Fruit fly (Drosophila melanogaster) whole organism, embryonic: ENCODE measurements around the gene CG14803.
A peak's percentile ranks its signal among the peaks of the same experiment; 100 is the strongest.

Experiments
- Aef1 ChIP-seq: fragments of 200-800 bp; sonication (Bioruptor generic); IDR thresholded peaks from 3 replicates; pipeline ENCODE4 v1.3.6; 2022; ENCODE audit warnings: missing biosample characterization, missing genetic modification characterization
- Atf-2 ChIP-seq: fragments of 200-800 bp; sonication (Bioruptor generic); optimal IDR thresholded peaks from 2 replicates; lab custom pipeline; 2016; ENCODE audit warnings: missing biosample characterization, missing genetic modification characterization
- BtbVII ChIP-seq: fragments of 200-800 bp; sonication (Bioruptor generic); optimal IDR thresholded peaks from 3 replicates; lab custom pipeline; 2017; ENCODE audit warnings: missing biosample characterization, mild to moderate bottlenecking, missing genetic modification characterization
- CG10267 ChIP-seq: fragments of 200-800 bp; sonication (Bioruptor generic); optimal IDR thresholded peaks from 2 replicates; lab custom pipeline; 2018; ENCODE audit warnings: missing biosample characterization, mild to moderate bottlenecking, missing genetic modification characterization, moderate library complexity
- CG12744 ChIP-seq: fragments of 200-800 bp; sonication (Bioruptor generic); optimal IDR thresholded peaks from 2 replicates; lab custom pipeline; 2016; ENCODE audit warnings: missing biosample characterization, missing genetic modification characterization
- CG13287 ChIP-seq: fragments of 200-800 bp; sonication (Bioruptor generic); IDR thresholded peaks from 2 replicates; pipeline ENCODE4 v1.3.6; 2022; ENCODE audit warnings: missing biosample characterization, missing genetic modification characterization; ENCODE audit not compliant: partially characterized antibody
- CG13775 ChIP-seq: fragments of 200-800 bp; sonication (Bioruptor generic); optimal IDR thresholded peaks from 3 replicates; lab custom pipeline; 2017; ENCODE audit warnings: missing biosample characterization, mild to moderate bottlenecking, missing genetic modification characterization
- CG15269 ChIP-seq: fragments of 200-800 bp; sonication (Bioruptor generic); optimal IDR thresholded peaks from 2 replicates; lab custom pipeline; 2018; ENCODE audit warnings: missing biosample characterization, mild to moderate bottlenecking, missing genetic modification characterization, moderate library complexity
- CG17912 ChIP-seq: fragments of 200-800 bp; sonication (Bioruptor generic); optimal IDR thresholded peaks from 2 replicates; lab custom pipeline; 2018; ENCODE audit warnings: missing biosample characterization, mild to moderate bottlenecking, missing genetic modification characterization
- CG18262 ChIP-seq: fragments of 200-800 bp; optimal IDR thresholded peaks from 3 replicates; lab custom pipeline; 2019; ENCODE audit warnings: missing biosample characterization, mild to moderate bottlenecking, missing genetic modification characterization, moderate library complexity
- CG18619 ChIP-seq: fragments of 200-800 bp; sonication (Bioruptor generic); optimal IDR thresholded peaks from 3 replicates; lab custom pipeline; 2017; ENCODE audit warnings: missing biosample characterization, mild to moderate bottlenecking, missing genetic modification characterization
- CG30431 ChIP-seq: fragments of 200-800 bp; sonication (Bioruptor generic); optimal IDR thresholded peaks from 2 replicates; lab custom pipeline; 2017; ENCODE audit warnings: missing biosample characterization, missing genetic modification characterization
- CG4328 ChIP-seq: fragments of 200-800 bp; sonication (Bioruptor generic); optimal IDR thresholded peaks from 3 replicates; lab custom pipeline; 2017; ENCODE audit warnings: missing biosample characterization, missing genetic modification reagents, missing genetic modification characterization
- CG5180 ChIP-seq: fragments of 200-800 bp; sonication (Bioruptor generic); optimal IDR thresholded peaks from 3 replicates; lab custom pipeline; 2017; ENCODE audit warnings: missing biosample characterization, missing genetic modification characterization, mild to moderate bottlenecking, moderate library complexity, missing genetic modification reagents
- CG6175 ChIP-seq: fragments of 200-800 bp; sonication (Bioruptor generic); IDR thresholded peaks from 3 replicates; pipeline ENCODE4 v1.3.6; 2022; ENCODE audit warnings: missing biosample characterization, missing genetic modification characterization
- CoRest ChIP-seq: fragments of 200-800 bp; sonication (Bioruptor generic); optimal IDR thresholded peaks from 3 replicates; lab custom pipeline; 2018; ENCODE audit warnings: missing biosample characterization, mild to moderate bottlenecking, missing genetic modification characterization, moderate library complexity
- Dfd ChIP-seq, 2 experiments: fragments of >200 bp; optimal IDR thresholded peaks; 2 replicates each; lab custom pipeline; 2017; ENCODE audit warnings: missing biosample characterization in 2 of 2, missing genetic modification characterization in 2 of 2
- E2f1 ChIP-seq: fragments of 200-800 bp; sonication (Bioruptor generic); IDR thresholded peaks from 2 replicates; pipeline ENCODE4 v1.3.6; 2022; ENCODE audit warnings: missing biosample characterization, missing genetic modification characterization
- Ets97D ChIP-seq: fragments of 200-800 bp; sonication (Bioruptor generic); optimal IDR thresholded peaks from 3 replicates; lab custom pipeline; 2016; ENCODE audit warnings: missing biosample characterization, missing genetic modification characterization
- HLH4C ChIP-seq: fragments of 200-800 bp; sonication (Bioruptor generic); IDR thresholded peaks from 3 replicates; pipeline ENCODE4 v1.3.6; 2022; ENCODE audit warnings: missing biosample characterization, missing genetic modification characterization; ENCODE audit not compliant: partially characterized antibody
- HLH54F ChIP-seq: fragments of 200-800 bp; sonication (Bioruptor generic); optimal IDR thresholded peaks from 3 replicates; lab custom pipeline; 2016; ENCODE audit warnings: missing biosample characterization, missing genetic modification characterization
- Hey ChIP-seq: fragments of 200-800 bp; sonication (Bioruptor generic); optimal IDR thresholded peaks from 3 replicates; lab custom pipeline; 2018; ENCODE audit warnings: missing biosample characterization, mild to moderate bottlenecking, missing genetic modification characterization
- Mrtf ChIP-seq: fragments of 200-800 bp; sonication (Bioruptor generic); IDR thresholded peaks from 3 replicates; pipeline ENCODE4 v1.3.6; 2022; ENCODE audit warnings: missing biosample characterization, missing genetic modification characterization
- NFAT ChIP-seq: fragments of 200-800 bp; sonication (Bioruptor generic); IDR thresholded peaks from 2 replicates; pipeline ENCODE4 v1.3.6; 2022; ENCODE audit warnings: missing biosample characterization, missing genetic modification characterization
- Nf-YB ChIP-seq: fragments of 200-800 bp; sonication (Bioruptor generic); optimal IDR thresholded peaks from 3 replicates; lab custom pipeline; 2019; ENCODE audit warnings: missing biosample characterization, mild to moderate bottlenecking, missing genetic modification characterization, moderate library complexity
- Opbp ChIP-seq: fragments of 200-800 bp; sonication (Bioruptor generic); IDR thresholded peaks from 3 replicates; pipeline ENCODE4 v1.3.6; 2022; ENCODE audit warnings: missing biosample characterization, missing genetic modification characterization; ENCODE audit not compliant: partially characterized antibody
- Rfx ChIP-seq: fragments of 200-800 bp; sonication (Bioruptor generic); IDR thresholded peaks from 2 replicates; pipeline ENCODE4 v1.3.6; 2022; ENCODE audit warnings: missing biosample characterization, missing genetic modification characterization
- Stat92E ChIP-seq, 3 experiments: fragments of >200 bp in 2 of 3; fragments of 200-800 bp in 1 of 3; sonication (Bioruptor generic) in 1 of 3; optimal IDR thresholded peaks; 2 replicates each; lab custom pipeline; 2017 to 2019; ENCODE audit warnings: missing biosample characterization in 3 of 3, missing genetic modification characterization in 3 of 3, mild to moderate bottlenecking in 1 of 3, moderate library complexity in 1 of 3
- amos ChIP-seq: fragments of 200-800 bp; sonication (Bioruptor generic); IDR thresholded peaks from 2 replicates; pipeline ENCODE4 v1.3.6; 2022; ENCODE audit warnings: missing biosample characterization, missing genetic modification characterization; ENCODE audit not compliant: partially characterized antibody
- bbx ChIP-seq: fragments of 200-800 bp; sonication (Bioruptor generic); IDR thresholded peaks from 2 replicates; pipeline ENCODE4 v1.3.6; 2022; ENCODE audit warnings: missing biosample characterization, missing genetic modification characterization; ENCODE audit not compliant: partially characterized antibody
- cg ChIP-seq: fragments of 200-800 bp; sonication (Bioruptor generic); optimal IDR thresholded peaks from 3 replicates; lab custom pipeline; 2019; ENCODE audit warnings: missing biosample characterization, mild to moderate bottlenecking, missing genetic modification characterization, moderate library complexity
- chn ChIP-seq: fragments of 200-800 bp; sonication (Bioruptor generic); optimal IDR thresholded peaks from 2 replicates; lab custom pipeline; 2016; ENCODE audit warnings: missing biosample characterization, missing genetic modification characterization
- ci ChIP-seq: fragments of 200-800 bp; sonication (Bioruptor generic); IDR thresholded peaks from 3 replicates; pipeline ENCODE4 v1.3.6; 2022; ENCODE audit warnings: missing biosample characterization, missing genetic modification characterization
- en ChIP-seq: fragments of 200-800 bp; sonication (Bioruptor generic); optimal IDR thresholded peaks from 2 replicates; lab custom pipeline; 2016; ENCODE audit warnings: missing biosample characterization, missing genetic modification characterization
- esg ChIP-seq: fragments of 200-800 bp; sonication (Bioruptor generic); conservative IDR thresholded peaks from 2 replicates; pipeline ENCODE4 v1.3.6; 2022; ENCODE audit warnings: missing biosample characterization, missing genetic modification characterization
- fd3F ChIP-seq: fragments of 200-800 bp; sonication (Bioruptor generic); optimal IDR thresholded peaks from 2 replicates; lab custom pipeline; 2018; ENCODE audit warnings: missing biosample characterization, mild to moderate bottlenecking, missing genetic modification characterization, moderate library complexity
- gfzf ChIP-seq: fragments of 200-800 bp; sonication (Bioruptor generic); optimal IDR thresholded peaks from 2 replicates; lab custom pipeline; 2016; ENCODE audit warnings: missing biosample characterization, mild to moderate bottlenecking, missing genetic modification characterization, moderate library complexity
- gsb-n ChIP-seq: fragments of 200-800 bp; sonication (Bioruptor generic); optimal IDR thresholded peaks from 3 replicates; lab custom pipeline; 2018; ENCODE audit warnings: missing biosample characterization, mild to moderate bottlenecking, missing genetic modification characterization
- her ChIP-seq: fragments of 200-800 bp; sonication (Bioruptor generic); optimal IDR thresholded peaks from 2 replicates; lab custom pipeline; 2016; ENCODE audit warnings: missing biosample characterization, missing genetic modification characterization
- jing ChIP-seq: fragments of 200-800 bp; sonication (Bioruptor generic); optimal IDR thresholded peaks from 2 replicates; lab custom pipeline; 2018; ENCODE audit warnings: missing biosample characterization, mild to moderate bottlenecking, missing genetic modification characterization
- kay ChIP-seq: fragments of 200-800 bp; sonication (Bioruptor generic); optimal IDR thresholded peaks from 2 replicates; lab custom pipeline; 2016; ENCODE audit warnings: missing biosample characterization, missing genetic modification characterization
- mam ChIP-seq: fragments of 200-800 bp; sonication (Bioruptor generic); optimal IDR thresholded peaks from 3 replicates; lab custom pipeline; 2016; ENCODE audit warnings: missing biosample characterization, missing genetic modification characterization
- mld ChIP-seq: fragments of 200-800 bp; sonication (Bioruptor generic); IDR thresholded peaks from 3 replicates; pipeline ENCODE4 v1.3.6; 2022; ENCODE audit warnings: missing biosample characterization, missing genetic modification characterization; ENCODE audit not compliant: partially characterized antibody
- oc ChIP-seq: fragments of 200-800 bp; sonication (Bioruptor generic); optimal IDR thresholded peaks from 2 replicates; lab custom pipeline; 2018; ENCODE audit warnings: missing biosample characterization, mild to moderate bottlenecking, missing genetic modification characterization, moderate library complexity
- pum ChIP-seq: fragments of 200-800 bp; sonication (Bioruptor generic); optimal IDR thresholded peaks from 2 replicates; lab custom pipeline; 2016; ENCODE audit warnings: missing biosample characterization, missing genetic modification characterization
- ranshi ChIP-seq: fragments of 200-800 bp; sonication (Bioruptor generic); IDR thresholded peaks from 2 replicates; pipeline ENCODE4 v1.3.6; 2022; ENCODE audit warnings: missing biosample characterization, missing genetic modification characterization
- sisA ChIP-seq: fragments of 200-800 bp; sonication (Bioruptor generic); IDR thresholded peaks from 2 replicates; pipeline ENCODE4 v1.3.6; 2022; ENCODE audit warnings: missing biosample characterization, missing genetic modification characterization
- slou ChIP-seq: fragments of 200-800 bp; sonication (Bioruptor generic); optimal IDR thresholded peaks from 3 replicates; lab custom pipeline; 2016; ENCODE audit warnings: missing biosample characterization, missing genetic modification characterization
- toy ChIP-seq: fragments of 200-800 bp; sonication (Bioruptor generic); IDR thresholded peaks from 2 replicates; pipeline ENCODE4 v1.3.6; 2022; ENCODE audit warnings: missing biosample characterization, missing genetic modification characterization
- twi ChIP-seq: fragments of 200-800 bp; optimal IDR thresholded peaks from 2 replicates; lab custom pipeline; 2019; ENCODE audit warnings: missing biosample characterization, mild to moderate bottlenecking, missing genetic modification characterization, moderate library complexity

CG14803 gene

DNA sequence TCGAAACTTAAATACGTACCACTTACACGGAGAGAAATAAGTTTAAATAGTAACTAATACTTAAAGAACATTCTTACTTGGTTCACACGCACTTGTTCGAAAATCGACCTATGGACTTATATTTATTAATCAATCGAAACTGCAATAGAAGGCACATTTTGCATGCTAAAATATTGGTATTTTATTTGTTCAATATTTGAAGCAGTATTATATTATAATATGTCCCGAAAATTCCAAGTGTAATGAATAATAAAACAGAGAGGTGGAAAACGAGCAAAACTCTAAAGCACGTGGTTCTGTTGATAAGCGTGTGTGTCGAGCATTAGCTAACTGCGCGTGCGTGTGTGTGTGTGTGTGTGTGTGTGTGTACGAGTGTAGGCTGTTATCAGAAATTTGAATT lies 18.8 kb upstream of the CG14803 start (continued):
- TF ChIP-seq CG18619 (peak; percentile 84), Rfx (GFP tag; lab: Robert Waterston, UW) (peak; percentile 89), sisA (peak; percentile 64), bbx (no peak), jing (GFP tag; lab: Kevin White, UChicago) (peak; percentile 70), Opbp (GFP tag; lab: Robert Waterston, UW) (no peak), pum (GFP tag; lab: Kevin White, UChicago) (peak; percentile 58), gsb-n (tag; lab: Kevin White, UChicago) (peak; percentile 64), CoRest (tag; lab: Kevin White, UChicago) (peak; percentile 91), E2f1 (GFP tag; lab: Robert Waterston, UW) (peak; percentile 73), twi (peak; percentile 71), HLH4C (no peak), Nf-YB (GFP tag; lab: Kevin White, UChicago) (peak; percentile 65), Hey (tag; lab: Kevin White, UChicago) (peak; percentile 60), fd3F (GFP tag; lab: Kevin White, UChicago) (peak; percentile 86), NFAT (GFP tag; lab: Robert Waterston, UW) (peak; percentile 74; the same call in 1 of the 2 replicates), cg (GFP tag; lab: Kevin White, UChicago) (peak; percentile 65), chn (GFP tag; lab: Kevin White, UChicago) (peak; percentile 65), Aef1 (GFP tag; lab: Robert Waterston, UW) (peak; percentile 81), kay (GFP tag; lab: Kevin White, UChicago) (peak; percentile 90), CG13287 (GFP tag; lab: Robert Waterston, UW) (no peak), Ets97D (GFP tag; lab: Kevin White, UChicago) (peak; percentile 35), Dfd (GFP tag; optimal IDR thresholded peaks at IDR 0.05; lab: Kevin White, UChicago) (peak in 1 of 2 experiments; percentile 62), mld (GFP tag; lab: Robert Waterston, UW) (no peak), CG10267 (tag; lab: Kevin White, UChicago) (peak; percentile 76), Mrtf (GFP tag; lab: Robert Waterston, UW) (peak; percentile 61; the same call in 2 of the 3 replicates), CG4328 (GFP tag; lab: Kevin White, UChicago) (peak; percentile 82), CG15269 (tag; lab: Kevin White, UChicago) (peak; percentile 91), BtbVII (GFP tag; lab: Kevin White, UChicago) (peak; percentile 93), CG18262 (tag; lab: Kevin White, UChicago) (peak; percentile 82), gfzf (no peak), CG12744 (peak; percentile 79), amos (GFP tag; lab: Robert Waterston, UW) (no peak), en (GFP tag; lab: Kevin White, UChicago) (peak; percentile 48), ranshi (GFP tag; lab: Robert Waterston, UW) (peak; percentile 70), toy (GFP tag; lab: Robert Waterston, UW) (0 out of 2 replicates have a peak, but pooled peaks have one; percentile 42), esg (GFP tag; lab: Robert Waterston, UW) (peak; percentile 67), ci (peak; percentile 74; the same call in 2 of the 3 replicates), slou (GFP tag; lab: Kevin White, UChicago) (peak; percentile 60), HLH54F (GFP tag; lab: Kevin White, UChicago) (peak; percentile 72), Stat92E (GFP tag; optimal IDR thresholded peaks at IDR 0.05; lab: Kevin White, UChicago) (no peak), CG30431 (GFP tag; lab: Kevin White, UChicago) (peak; percentile 72), Atf-2 (GFP tag; lab: Kevin White, UChicago) (peak; percentile 32), oc (peak; percentile 63), CG13775 (peak; percentile 87), CG5180 (GFP tag; lab: Kevin White, UChicago) (peak; percentile 67), her (GFP tag; lab: Kevin White, UChicago) (peak; percentile 58), CG17912 (GFP tag; lab: Kevin White, UChicago) (peak; percentile 16), CG6175 (0 out of 3 replicates have a peak, but pooled peaks have one; percentile 43), mam (peak; percentile 85)
